Worm (Caenorhabditis elegans) whole organism, midembryonic: Measurements from ENCODE around the gene T07G12.5.

Source experiments
- cog-1 ChIP-seq: sonication (generic microtip); optimal IDR thresholded peaks from 2 replicates; lab custom pipeline; 2016; ENCODE audit warnings: missing genetic modification characterization, missing compliant biosample characterization
- tab-1 ChIP-seq: fragments of 200-800 bp; sonication (Bioruptor generic); IDR thresholded peaks from 2 replicates; pipeline ENCODE4 v1.3.6; 2022; ENCODE audit warnings: missing genetic modification characterization, missing compliant biosample characterization
- ztf-23 ChIP-seq: fragments of 200-800 bp; sonication (Bioruptor generic); IDR thresholded peaks from 2 replicates; pipeline ENCODE4 v1.3.6; 2022; ENCODE audit warnings: missing genetic modification reagents, missing genetic modification characterization, missing compliant biosample characterization

ce11 chrIV:10576624-10577023 lies 31.7 kb upstream of the T07G12.5 start:
- TF ChIP-seq cog-1 = no peak
- no peak for TF ChIP-seq tab-1 (GFP tag; lab: Robert Waterston, UW)
- no peak for TF ChIP-seq ztf-23 (GFP tag; lab: Robert Waterston, UW)
